Worm (Caenorhabditis elegans): ENCODE results near the gene cbd-1.

Gene cbd-1

DNA sequence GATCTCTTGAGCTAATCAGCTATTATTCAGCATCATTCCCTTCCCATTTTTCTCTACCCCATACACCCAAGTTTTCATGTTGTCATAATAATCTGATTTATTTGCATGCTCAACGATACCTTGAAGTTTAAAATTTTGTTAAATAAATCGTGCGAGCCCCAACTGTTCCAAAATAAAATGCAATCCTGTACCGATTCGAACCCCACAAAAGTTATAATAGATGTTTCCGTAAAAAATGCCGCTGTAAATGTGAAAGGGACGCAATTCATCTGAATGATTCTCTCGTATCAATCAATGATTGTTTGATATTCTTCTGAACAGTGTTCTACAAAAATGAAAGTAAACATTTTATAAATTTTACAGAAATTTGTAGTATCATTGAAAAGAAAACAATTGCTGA lies 4.6 kb downstream of the cbd-1 start (continued):
- TF ChIP-seq tlf-1 (GFP tag; optimal IDR thresholded peaks at IDR 0.05) (peak; percentile 78), atf-7 (tag; optimal IDR thresholded peaks at IDR 0.05) (peak; percentile 53), ceh-58 (GFP tag; IDR thresholded peaks at IDR 0.05) (peak; percentile 75; the same call in 1 of the 2 replicates), nhr-90 (tag; optimal IDR thresholded peaks at IDR 0.05) (no peak), Y53G8AR.9 (GFP tag; conservative IDR thresholded peaks at IDR 0.05) (peak; percentile 94), sptf-2 (GFP tag; optimal IDR thresholded peaks at IDR 0.05) (no peak), ZK185.1 (tag; optimal IDR thresholded peaks at IDR 0.05; ENCODE audit: poor library complexity, severe bottlenecking) (no peak), K11D2.4 (GFP tag; IDR thresholded peaks at IDR 0.05) (no peak), lin-40 (tag; optimal IDR thresholded peaks at IDR 0.05) (no peak), ekl-4 (GFP tag; IDR thresholded peaks at IDR 0.05) (peak; percentile 88), somi-1 (GFP tag; optimal IDR thresholded peaks at IDR 0.05) (no peak), B0035.1 (tag; optimal IDR thresholded peaks at IDR 0.05) (no peak), hsf-1 (GFP tag; IDR thresholded peaks at IDR 0.05) (peak; percentile 81), lsy-27 (tag; optimal IDR thresholded peaks at IDR 0.05; ENCODE audit: borderline replicate concordance, insufficient read depth) (no peak), efl-1 (GFP tag; optimal IDR thresholded peaks at IDR 0.05) (peak; percentile 30), repo-1 (tag; optimal IDR thresholded peaks at IDR 0.05) (peak; percentile 55), hrde-1 (tag; optimal IDR thresholded peaks at IDR 0.05; ENCODE audit: borderline replicate concordance) (peak; percentile 91), T07F8.4 (tag; optimal IDR thresholded peaks at IDR 0.05) (no peak), lir-1 (GFP tag; conservative IDR thresholded peaks at IDR 0.05) (no peak), egl-18 (GFP tag; IDR thresholded peaks at IDR 0.05) (no peak), hlh-12 (tag; optimal IDR thresholded peaks at IDR 0.05) (no peak), ztf-26 (tag; optimal IDR thresholded peaks at IDR 0.05) (no peak), Y95B8A.8 (GFP tag; IDR thresholded peaks at IDR 0.05) (peak; percentile 88), F49E8.2 (tag; optimal IDR thresholded peaks at IDR 0.05; ENCODE audit: insufficient read depth) (peak; percentile 76), ceh-91 (GFP tag; IDR thresholded peaks at IDR 0.05) (0 out of 2 replicates have a peak, but pooled peaks have one; percentile 18), madf-6 (GFP tag; IDR thresholded peaks at IDR 0.05) (peak; percentile 86), hmg-20 (GFP tag; IDR thresholded peaks at IDR 0.05) (no peak), zim-3 (tag; optimal IDR thresholded peaks at IDR 0.05) (no peak), attf-3 (GFP tag; conservative IDR thresholded peaks at IDR 0.05) (no peak), F22D6.2 (tag; optimal IDR thresholded peaks at IDR 0.05) (no peak), nhr-80 (tag; optimal IDR thresholded peaks at IDR 0.05) (no peak), lin-54 (GFP tag; optimal IDR thresholded peaks at IDR 0.05) (peak; percentile 71), lag-1 (GFP tag; IDR thresholded peaks at IDR 0.05) (no peak), nhr-27 (tag; optimal IDR thresholded peaks at IDR 0.05) (peak; percentile 11), nhr-120 (GFP tag; IDR thresholded peaks at IDR 0.05) (no peak), nhr-179 (tag; optimal IDR thresholded peaks at IDR 0.05) (no peak), mcd-1 (GFP tag; IDR thresholded peaks at IDR 0.05) (no peak), ztf-18 (tag; optimal IDR thresholded peaks at IDR 0.05) (peak; percentile 20), mxl-1 (tag; optimal IDR thresholded peaks at IDR 0.05) (no peak), T26A5.8 (tag; optimal IDR thresholded peaks at IDR 0.05) (peak; percentile 72), C17E4.6 (GFP tag; IDR thresholded peaks at IDR 0.05) (0 out of 2 replicates have a peak, but pooled peaks have one; percentile 27), lin-26 (GFP tag; IDR thresholded peaks at IDR 0.05) (no peak)
